Fruit fly (Drosophila melanogaster): Measurements from ENCODE around the gene Dtwd2.
A peak's percentile ranks its signal among the peaks of the same experiment; 100 is the strongest.

Dtwd2 gene

dm6 chr3R:7249460-7249859 lies at the start of gene Dtwd2, which contains the start of gene CG1227 (continued):
- TF ChIP-seq CG9437 (GFP tag; optimal IDR thresholded peaks at IDR 0.05) = peak; percentile 86
- TF ChIP-seq CG12299 (tag; optimal IDR thresholded peaks at IDR 0.05) = peak; percentile 97
- peak; percentile 72 for TF ChIP-seq org-1 (GFP tag; optimal IDR thresholded peaks at IDR 0.05)
- no peak for TF ChIP-seq nerfin-2 (GFP tag; IDR thresholded peaks at IDR 0.05; ENCODE audit: partially characterized antibody)
- no peak for TF ChIP-seq HmgD (GFP tag; optimal IDR thresholded peaks at IDR 0.05)
- no peak for TF ChIP-seq hth (optimal IDR thresholded peaks at IDR 0.05)
- TF ChIP-seq Atf6 (GFP tag; IDR thresholded peaks at IDR 0.05) = peak; percentile 93
- TF ChIP-seq CG9817 (tag; optimal IDR thresholded peaks at IDR 0.05) = peak; percentile 93
- no peak for TF ChIP-seq wek (GFP tag; optimal IDR thresholded peaks at IDR 0.05)
- TF ChIP-seq D (optimal IDR thresholded peaks at IDR 0.05) = no peak
- TF ChIP-seq D (GFP tag; optimal IDR thresholded peaks at IDR 0.05) = no peak
- peak; percentile 94 for TF ChIP-seq CG12659 (GFP tag; optimal IDR thresholded peaks at IDR 0.05)
- TF ChIP-seq CG1792 (GFP tag; optimal IDR thresholded peaks at IDR 0.05) = peak; percentile 31
- TF ChIP-seq Bteb2 (GFP tag; optimal IDR thresholded peaks at IDR 0.05) = peak; percentile 86
- no peak for TF ChIP-seq eve (GFP tag; optimal IDR thresholded peaks at IDR 0.05)
- TF ChIP-seq Mes4 (GFP tag; optimal IDR thresholded peaks at IDR 0.05) = peak; percentile 27
- peak; percentile 50 for TF ChIP-seq HLH54F (GFP tag; optimal IDR thresholded peaks at IDR 0.05)
- no peak for TF ChIP-seq CG7556 (GFP tag; optimal IDR thresholded peaks at IDR 0.05)
- peak; percentile 86 for TF ChIP-seq YL-1 (GFP tag; optimal IDR thresholded peaks at IDR 0.05)
- no peak for TF ChIP-seq CG7745 (tag; optimal IDR thresholded peaks at IDR 0.05)
- peak; percentile 64 for TF ChIP-seq mam (GFP tag; optimal IDR thresholded peaks at IDR 0.05)
- peak; percentile 62; the same call in 1 of the 2 replicates for TF ChIP-seq peb (GFP tag; IDR thresholded peaks at IDR 0.05)
- no peak for TF ChIP-seq hb (GFP tag; IDR thresholded peaks at IDR 0.05; ENCODE audit: partially characterized antibody)
- peak; percentile 100 for TF ChIP-seq CG3281 (GFP tag; optimal IDR thresholded peaks at IDR 0.05)
- TF ChIP-seq CG6683 (GFP tag; optimal IDR thresholded peaks at IDR 0.05) = no peak
- TF ChIP-seq disco-r (GFP tag; optimal IDR thresholded peaks at IDR 0.05) = peak; percentile 36
- TF ChIP-seq ham (GFP tag; IDR thresholded peaks at IDR 0.05) = no peak
- TF ChIP-seq CG18476 (GFP tag; optimal IDR thresholded peaks at IDR 0.05) = peak; percentile 80
- peak; percentile 89 for TF ChIP-seq ara (GFP tag; IDR thresholded peaks at IDR 0.05)
- peak; percentile 93 for TF ChIP-seq dysf (GFP tag; IDR thresholded peaks at IDR 0.05)
- TF ChIP-seq CG13287 (GFP tag; IDR thresholded peaks at IDR 0.05; ENCODE audit: partially characterized antibody) = peak; percentile 45; the same call in 1 of the 2 replicates
- TF ChIP-seq nau (GFP tag; optimal IDR thresholded peaks at IDR 0.05) = no peak
- TF ChIP-seq CG18599 (GFP tag; optimal IDR thresholded peaks at IDR 0.05) = peak; percentile 93
- peak; percentile 95 for TF ChIP-seq CG2712 (tag; optimal IDR thresholded peaks at IDR 0.05)
- no peak for TF ChIP-seq CG8478 (optimal IDR thresholded peaks at IDR 0.05)
- no peak for TF ChIP-seq kni (GFP tag; optimal IDR thresholded peaks at IDR 0.05)
- peak; percentile 86 for TF ChIP-seq seq (GFP tag; IDR thresholded peaks at IDR 0.05)
- TF ChIP-seq Poxn (GFP tag; IDR thresholded peaks at IDR 0.05) = peak; percentile 51; the same call in 1 of the 2 replicates
- no peak for TF ChIP-seq nom (GFP tag; optimal IDR thresholded peaks at IDR 0.05)
- peak; percentile 57 for TF ChIP-seq ssp (GFP tag; IDR thresholded peaks at IDR 0.05)
- no peak for TF ChIP-seq ash1 (GFP tag; optimal IDR thresholded peaks at IDR 0.05)
- no peak; the same call in none of the 2 replicates for TF ChIP-seq CG31441 (GFP tag; IDR thresholded peaks at IDR 0.05)
- peak; percentile 8 for TF ChIP-seq gfzf (GFP tag; optimal IDR thresholded peaks at IDR 0.05)
- TF ChIP-seq nerfin-1 (tag; optimal IDR thresholded peaks at IDR 0.05) = peak; percentile 94
- peak; percentile 91 for TF ChIP-seq dmrt99B (tag; optimal IDR thresholded peaks at IDR 0.05)
- TF ChIP-seq CG8765 (GFP tag; IDR thresholded peaks at IDR 0.05) = peak; percentile 73; the same call in 1 of the 2 replicates
- TF ChIP-seq Elba2 (GFP tag; optimal IDR thresholded peaks at IDR 0.05) = peak; percentile 29
- peak; percentile 94 for TF ChIP-seq sug (tag; optimal IDR thresholded peaks at IDR 0.05)
- peak; percentile 88 for TF ChIP-seq Blimp-1 (GFP tag; optimal IDR thresholded peaks at IDR 0.05)
- TF ChIP-seq pan (optimal IDR thresholded peaks at IDR 0.05) = no peak
- peak in 1 of 2 experiments; percentile 93 for TF ChIP-seq pan (GFP tag; optimal IDR thresholded peaks at IDR 0.05 in 1 of 2, IDR thresholded peaks at IDR 0.05 in 1 of 2)

Data from whole organism, embryonic.